Worm (Caenorhabditis elegans): Measurements from ENCODE around the gene srbc-60.

srbc-60 gene

ce11 chrV:779999-780398 lies at the start of gene srbc-60:
Gene srbc-60, plus strand, starts transcription at chrV:780299.
- TF ChIP-seq W03F9.2 (tag; optimal IDR thresholded peaks at IDR 0.05) = no peak
- no peak for TF ChIP-seq him-1 (tag; optimal IDR thresholded peaks at IDR 0.05)
- TF ChIP-seq dao-5 (tag; optimal IDR thresholded peaks at IDR 0.05) = no peak

DNA sequence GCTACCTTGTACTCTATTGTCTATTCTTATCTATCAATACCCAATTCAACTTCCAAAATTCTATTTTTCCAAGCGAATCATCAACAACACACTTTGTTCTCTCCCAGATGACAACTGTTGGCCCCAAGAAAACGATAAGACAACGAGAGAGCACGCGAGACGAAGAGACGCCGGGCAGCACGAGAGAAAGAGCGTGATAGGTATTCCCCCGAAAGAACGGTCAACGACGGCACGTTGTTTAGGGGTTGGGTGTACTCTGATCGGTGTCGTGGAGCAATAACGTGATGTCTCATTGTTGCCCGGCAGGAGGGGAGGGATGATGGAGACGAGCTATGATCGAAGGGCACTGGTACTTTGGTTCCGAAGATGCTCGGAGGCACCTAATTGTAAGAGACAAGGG lies 48.8 kb upstream of the srbc-60 start:
- TF ChIP-seq dao-5 (tag; optimal IDR thresholded peaks at IDR 0.05) (no peak), him-1 (tag; optimal IDR thresholded peaks at IDR 0.05) (no peak), W03F9.2 (tag; optimal IDR thresholded peaks at IDR 0.05) (peak; percentile 41)

ce11 chrV:736171-736570 lies 43.9 kb upstream of the srbc-60 start, which contains the start of gene srj-25:
Gene srj-25, minus strand, starts transcription at chrV:736271.
- TF ChIP-seq W03F9.2 (tag; optimal IDR thresholded peaks at IDR 0.05) = no peak
- TF ChIP-seq dao-5 (tag; optimal IDR thresholded peaks at IDR 0.05) = no peak
- no peak for TF ChIP-seq him-1 (tag; optimal IDR thresholded peaks at IDR 0.05)

- no peak for TF ChIP-seq W03F9.2 (tag; optimal IDR thresholded peaks at IDR 0.05)
- no peak for TF ChIP-seq dao-5 (tag; optimal IDR thresholded peaks at IDR 0.05)
- no peak for TF ChIP-seq him-1 (tag; optimal IDR thresholded peaks at IDR 0.05)
These were observed 41.3 kb upstream of the srbc-60 start, which contains the start of gene srj-24 for ce11 chrV:738770-739169. Gene srj-24, minus strand, starts transcription at chrV:738870.

DNA sequence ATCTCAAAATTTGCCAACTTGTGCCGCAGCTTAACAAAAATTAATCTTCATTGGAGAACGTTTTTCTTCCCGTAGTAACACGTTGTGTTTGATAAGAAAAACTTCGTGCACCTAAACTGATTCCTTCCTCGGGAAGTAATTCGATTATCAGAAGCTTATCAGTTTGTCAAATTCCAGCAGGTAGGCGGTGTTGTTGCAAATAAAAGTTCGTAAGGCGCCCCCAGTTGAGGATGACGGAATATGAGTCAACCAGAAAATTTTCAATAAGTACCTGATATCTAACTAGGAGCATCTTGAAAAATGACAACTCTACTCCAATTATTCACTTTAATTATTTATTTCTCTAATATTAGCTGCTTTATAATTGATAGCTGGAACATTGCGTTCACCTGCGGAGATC lies 38.3 kb upstream of the srbc-60 start, which contains the start of gene C05E4.7:
C05E4.7 (plus strand) TSS at position 301 of the 400 bp plus-strand sequence.
- TF ChIP-seq dao-5 (tag; optimal IDR thresholded peaks at IDR 0.05) = no peak

- TF ChIP-seq him-1 (tag; optimal IDR thresholded peaks at IDR 0.05) = no peak
- TF ChIP-seq W03F9.2 (tag; optimal IDR thresholded peaks at IDR 0.05) = no peak
- TF ChIP-seq dao-5 (tag; optimal IDR thresholded peaks at IDR 0.05) = no peak
These were observed 36.8 kb upstream of the srbc-60 start, which contains the start of gene str-134 for ce11 chrV:743348-743747. Gene str-134, plus strand, starts transcription at chrV:743648.

ce11 chrV:748044-748443 lies 32.1 kb upstream of the srbc-60 start, which contains the start of gene sri-4:
Gene sri-4, plus strand, starts transcription at chrV:748344.
- no peak for TF ChIP-seq him-1 (tag; optimal IDR thresholded peaks at IDR 0.05)
- no peak for TF ChIP-seq W03F9.2 (tag; optimal IDR thresholded peaks at IDR 0.05)
- TF ChIP-seq dao-5 (tag; optimal IDR thresholded peaks at IDR 0.05) = no peak

DNA sequence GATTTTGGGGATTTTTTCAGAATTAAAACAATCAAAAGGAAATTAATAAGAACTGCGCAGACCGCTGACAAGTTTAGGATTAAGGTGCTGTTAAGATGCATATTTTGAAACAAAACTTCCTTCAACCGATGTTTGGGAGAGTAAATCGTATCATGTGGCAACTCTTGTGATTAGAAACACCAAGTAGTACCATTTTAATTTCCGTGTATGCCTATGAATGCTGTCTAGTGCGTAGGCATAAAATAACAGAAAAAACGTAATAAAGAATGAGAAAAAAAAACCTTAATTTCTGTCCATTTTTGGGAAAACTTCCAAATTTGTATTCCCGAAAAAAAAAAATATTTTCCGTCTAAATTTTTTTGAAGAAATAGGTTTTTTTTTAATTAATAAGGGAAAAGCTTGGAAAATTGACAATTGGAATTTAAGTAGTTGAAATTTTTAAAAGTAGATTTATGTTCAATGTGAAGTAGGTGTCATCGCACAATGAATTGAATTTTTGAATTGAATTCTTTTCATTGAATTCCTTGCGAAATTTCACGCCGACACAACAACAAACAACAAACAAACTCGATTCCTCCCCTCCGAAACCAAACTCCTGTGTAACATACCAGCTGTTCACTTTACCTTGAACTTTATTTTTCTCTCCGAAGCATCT lies 27.3 kb upstream of the srbc-60 start, which contains the start of the genes str-262 and srp-1:
str-262 (minus strand) TSS at position 101 of the 655 bp plus-strand sequence.
srp-1 (plus strand) TSS at position 605 of the 655 bp plus-strand sequence.
- TF ChIP-seq W03F9.2 (tag; optimal IDR thresholded peaks at IDR 0.05) (no peak), him-1 (tag; optimal IDR thresholded peaks at IDR 0.05) (no peak), dao-5 (tag; optimal IDR thresholded peaks at IDR 0.05) (no peak)

DNA sequence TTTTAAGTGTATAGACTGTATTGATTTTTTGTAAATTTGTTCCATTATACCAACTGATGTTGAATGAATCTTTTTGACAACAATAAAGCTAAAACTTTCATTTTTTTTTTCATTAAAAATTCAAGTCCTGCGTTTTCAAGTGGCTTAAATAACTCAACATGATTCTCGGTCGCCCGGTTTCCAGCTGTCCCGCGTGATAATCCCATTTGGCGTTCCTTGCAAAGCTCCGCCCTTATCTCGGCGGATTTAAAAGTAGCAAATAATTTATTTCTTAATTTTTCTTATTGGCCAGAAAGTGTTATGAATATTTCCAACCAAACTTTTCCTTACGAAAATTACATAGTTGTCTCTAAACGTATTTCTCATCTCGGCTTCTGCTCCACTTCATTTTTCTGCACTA lies 23.9 kb upstream of the srbc-60 start, which contains the start of gene str-20:
str-20 (plus strand) TSS at position 301 of the 400 bp plus-strand sequence.
- TF ChIP-seq dao-5 (tag; optimal IDR thresholded peaks at IDR 0.05) (no peak), W03F9.2 (tag; optimal IDR thresholded peaks at IDR 0.05) (no peak), him-1 (tag; optimal IDR thresholded peaks at IDR 0.05) (no peak)

- TF ChIP-seq W03F9.2 (tag; optimal IDR thresholded peaks at IDR 0.05) = no peak
- TF ChIP-seq him-1 (tag; optimal IDR thresholded peaks at IDR 0.05) = no peak
- TF ChIP-seq dao-5 (tag; optimal IDR thresholded peaks at IDR 0.05) = no peak
These were observed 18.9 kb upstream of the srbc-60 start, which contains the start of gene C05E4.15 for ce11 chrV:761235-761634. Gene C05E4.15, minus strand, starts transcription at chrV:761335.

- no peak for TF ChIP-seq W03F9.2 (tag; optimal IDR thresholded peaks at IDR 0.05)
- no peak for TF ChIP-seq dao-5 (tag; optimal IDR thresholded peaks at IDR 0.05)
- no peak for TF ChIP-seq him-1 (tag; optimal IDR thresholded peaks at IDR 0.05)
These were observed 18.2 kb upstream of the srbc-60 start, which contains the start of gene C05E4.12 for ce11 chrV:761882-762281. Gene C05E4.12, minus strand, starts transcription at chrV:761982.

DNA sequence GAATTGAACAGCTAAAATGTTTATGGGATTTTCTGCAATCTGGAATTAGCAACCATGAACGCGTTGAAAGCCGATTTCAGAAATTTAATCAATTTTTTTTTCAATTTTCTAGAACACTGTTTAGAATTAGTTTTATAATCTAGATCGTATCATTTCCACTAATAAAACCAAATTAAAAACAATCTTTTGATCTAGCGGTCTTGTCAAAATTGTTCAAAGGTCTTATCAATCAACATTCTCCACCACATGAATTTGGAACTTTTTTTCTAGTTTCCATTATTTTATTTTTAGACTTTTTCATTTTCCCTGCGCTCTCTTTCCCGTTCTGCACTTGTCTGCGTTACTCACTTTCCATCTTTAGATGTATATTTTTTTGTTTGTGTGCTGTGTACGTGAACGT lies 17.8 kb upstream of the srbc-60 start, which contains the start of gene srp-2:
srp-2 (plus strand) TSS at position 301 of the 400 bp plus-strand sequence.
- no peak for TF ChIP-seq dao-5 (tag; optimal IDR thresholded peaks at IDR 0.05)
- TF ChIP-seq W03F9.2 (tag; optimal IDR thresholded peaks at IDR 0.05) = no peak

DNA sequence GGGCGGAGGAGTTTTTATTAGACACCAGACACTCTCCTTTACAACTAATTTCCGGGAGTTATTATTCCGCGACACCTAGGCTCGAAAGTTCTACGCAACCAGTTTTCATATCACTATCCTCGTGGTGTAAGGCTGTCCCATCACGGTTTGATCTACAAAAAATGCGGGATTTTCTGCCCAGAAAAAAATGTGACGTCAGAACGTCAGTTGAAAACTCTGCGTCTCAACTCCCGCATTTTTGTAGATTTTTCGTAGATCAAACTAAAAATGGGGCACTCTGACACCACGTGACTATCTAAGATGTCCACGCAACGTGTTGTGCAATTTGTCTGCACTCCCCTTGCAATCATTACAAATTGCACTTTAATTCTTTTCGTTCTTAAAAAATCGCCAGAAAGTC lies 15.4 kb upstream of the srbc-60 start, which contains the start of gene str-238:
str-238 (plus strand) TSS at position 301 of the 400 bp plus-strand sequence.
- TF ChIP-seq him-1 (tag; optimal IDR thresholded peaks at IDR 0.05) (no peak), W03F9.2 (tag; optimal IDR thresholded peaks at IDR 0.05) (no peak), dao-5 (tag; optimal IDR thresholded peaks at IDR 0.05) (no peak)

ce11 chrV:772210-772609 lies 7.9 kb upstream of the srbc-60 start:
- TF ChIP-seq dao-5 (tag; optimal IDR thresholded peaks at IDR 0.05) (no peak), him-1 (tag; optimal IDR thresholded peaks at IDR 0.05) (no peak), W03F9.2 (tag; optimal IDR thresholded peaks at IDR 0.05) (no peak)

Measured in whole organism, L4/young adult.